Fruit fly (Drosophila melanogaster): ENCODE data around the gene SmydA-8.
A peak's percentile ranks its signal among the peaks of the same experiment; 100 is the strongest.

The SmydA-8 gene

DNA sequence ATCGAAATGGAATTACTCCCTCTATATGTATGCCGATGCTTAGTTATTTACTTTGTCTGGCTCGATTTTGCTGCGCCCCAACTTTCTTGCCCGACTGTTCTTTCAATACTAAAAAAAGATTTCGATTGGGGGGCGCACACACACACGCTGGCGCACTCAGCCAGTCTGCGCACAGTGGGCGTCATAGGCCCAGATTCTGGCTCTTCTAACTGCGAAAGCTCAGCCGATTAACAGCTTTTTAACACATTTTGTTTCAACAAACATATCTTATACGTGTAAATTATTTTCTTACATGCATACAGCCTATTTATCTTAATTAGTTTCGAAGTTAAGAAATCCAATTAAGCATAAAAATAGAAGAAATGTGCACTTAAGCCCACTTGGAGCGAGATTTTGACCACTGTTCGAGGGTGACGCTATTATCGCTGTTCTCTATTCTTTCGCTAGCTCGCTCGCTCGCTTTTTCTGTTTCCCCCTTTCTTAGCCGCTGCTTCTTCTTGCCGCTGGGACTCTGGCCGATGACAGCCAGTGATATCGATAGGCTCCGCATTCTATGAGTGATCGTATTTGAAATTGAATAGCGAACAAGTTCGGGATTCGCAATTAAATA lies 8.7 kb upstream of the SmydA-8 start, which contains the start of gene Vinc (continued):
- no peak for TF ChIP-seq fd102C (GFP tag; optimal IDR thresholded peaks at IDR 0.05)
- peak; percentile 62 for TF ChIP-seq CG10959 (GFP tag; IDR thresholded peaks at IDR 0.05)
- peak; percentile 48 for TF ChIP-seq twi (tag; optimal IDR thresholded peaks at IDR 0.05)
- peak; percentile 76 for TF ChIP-seq Hmx (GFP tag; optimal IDR thresholded peaks at IDR 0.05)
- TF ChIP-seq CG33213 (GFP tag; optimal IDR thresholded peaks at IDR 0.05) = peak; percentile 68
- TF ChIP-seq CG1647 (GFP tag; optimal IDR thresholded peaks at IDR 0.05) = peak; percentile 70
- no peak for TF ChIP-seq gem (tag; optimal IDR thresholded peaks at IDR 0.05)
- no peak for TF ChIP-seq gsb-n (tag; optimal IDR thresholded peaks at IDR 0.05)
- TF ChIP-seq Bdp1 (GFP tag; optimal IDR thresholded peaks at IDR 0.05) = peak; percentile 51
- TF ChIP-seq CG7987 (GFP tag; optimal IDR thresholded peaks at IDR 0.05) = peak; percentile 73
- peak; percentile 64; the same call in 2 of the 3 replicates for TF ChIP-seq CG11560 (tag; IDR thresholded peaks at IDR 0.05)
- TF ChIP-seq chinmo (GFP tag; IDR thresholded peaks at IDR 0.05; ENCODE audit: partially characterized antibody) = no peak
- peak; percentile 85 for TF ChIP-seq Dad (GFP tag; optimal IDR thresholded peaks at IDR 0.05)
- TF ChIP-seq CG11723 (GFP tag; optimal IDR thresholded peaks at IDR 0.05) = peak; percentile 55
- TF ChIP-seq ken (GFP tag; IDR thresholded peaks at IDR 0.05) = peak; percentile 61; the same call in 1 of the 3 replicates
- TF ChIP-seq CoRest (tag; optimal IDR thresholded peaks at IDR 0.05) = peak; percentile 84
- peak; percentile 73 for TF ChIP-seq CG4854 (GFP tag; optimal IDR thresholded peaks at IDR 0.05)
- TF ChIP-seq lab (GFP tag; optimal IDR thresholded peaks at IDR 0.05) = peak; percentile 96
- no peak for TF ChIP-seq CG17568 (GFP tag; optimal IDR thresholded peaks at IDR 0.05)
- TF ChIP-seq CG3726 (GFP tag; IDR thresholded peaks at IDR 0.05) = no peak
- peak; percentile 94 for TF ChIP-seq CG17361 (GFP tag; IDR thresholded peaks at IDR 0.05)
- TF ChIP-seq CG6272 (GFP tag; IDR thresholded peaks at IDR 0.05) = peak; percentile 80
- peak; percentile 90 for TF ChIP-seq Ptx1 (GFP tag; IDR thresholded peaks at IDR 0.05)
- peak; percentile 89 for TF ChIP-seq CG17829 (tag; optimal IDR thresholded peaks at IDR 0.05)
- peak; percentile 41 for TF ChIP-seq CG3995 (GFP tag; optimal IDR thresholded peaks at IDR 0.05)
- peak; percentile 82 for TF ChIP-seq Dp (GFP tag; optimal IDR thresholded peaks at IDR 0.05)
- no peak for TF ChIP-seq CG12769 (tag; optimal IDR thresholded peaks at IDR 0.05)
- TF ChIP-seq CrebB (tag; optimal IDR thresholded peaks at IDR 0.05) = peak; percentile 75
- no peak; the same call in 1 of the 3 replicates for TF ChIP-seq ci (GFP tag; IDR thresholded peaks at IDR 0.05)
- no peak for TF ChIP-seq CG2129 (GFP tag; IDR thresholded peaks at IDR 0.05; ENCODE audit: partially characterized antibody)
- peak in 1 of 3 experiments; percentile 65 for TF ChIP-seq lola (GFP tag; optimal IDR thresholded peaks at IDR 0.05)
- TF ChIP-seq CG17385 (GFP tag; optimal IDR thresholded peaks at IDR 0.05) = peak; percentile 96
- peak; percentile 93 for TF ChIP-seq mam (GFP tag; optimal IDR thresholded peaks at IDR 0.05)
- TF ChIP-seq CG3847 (GFP tag; IDR thresholded peaks at IDR 0.05) = peak; percentile 83
- TF ChIP-seq Jarid2 (GFP tag; optimal IDR thresholded peaks at IDR 0.05) = peak; percentile 86
- peak; percentile 59 for TF ChIP-seq CG9437 (GFP tag; optimal IDR thresholded peaks at IDR 0.05)
- peak; percentile 80 for TF ChIP-seq her (GFP tag; optimal IDR thresholded peaks at IDR 0.05)
- no peak for TF ChIP-seq inv (GFP tag; IDR thresholded peaks at IDR 0.05; ENCODE audit: partially characterized antibody)
- TF ChIP-seq vnd (GFP tag; IDR thresholded peaks at IDR 0.05; ENCODE audit: partially characterized antibody) = no peak
- no peak for TF ChIP-seq abd-A (tag; optimal IDR thresholded peaks at IDR 0.05)
- no peak for TF ChIP-seq CG1832 (GFP tag; optimal IDR thresholded peaks at IDR 0.05)
- peak; percentile 83 for TF ChIP-seq exex (tag; optimal IDR thresholded peaks at IDR 0.05)
- peak; percentile 54 for TF ChIP-seq HmgD (GFP tag; optimal IDR thresholded peaks at IDR 0.05)
- peak; percentile 7 for TF ChIP-seq CG17186 (GFP tag; optimal IDR thresholded peaks at IDR 0.05)
- TF ChIP-seq emc (GFP tag; optimal IDR thresholded peaks at IDR 0.05) = peak; percentile 70
- TF ChIP-seq Abd-B (GFP tag; optimal IDR thresholded peaks at IDR 0.05) = peak; percentile 44
- no peak for TF ChIP-seq Doc2 (GFP tag; IDR thresholded peaks at IDR 0.05)
- peak; percentile 64; the same call in 1 of the 2 replicates for TF ChIP-seq MBD-R2 (GFP tag; IDR thresholded peaks at IDR 0.05)
- TF ChIP-seq run (tag; optimal IDR thresholded peaks at IDR 0.05) = no peak
